Worm (Caenorhabditis elegans) whole organism, young adult: ENCODE measurements around the gene kat-1.

ENCODE experiments used
- B0336.3 ChIP-seq: fragments of 200-800 bp; sonication (Bioruptor generic); IDR thresholded peaks from 2 replicates; pipeline ENCODE4 v1.3.6; 2022; ENCODE audit warnings: missing genetic modification characterization, missing compliant biosample characterization
- F37B4.10 ChIP-seq: fragments of 200-800 bp; sonication (Bioruptor generic); IDR thresholded peaks from 2 replicates; pipeline ENCODE4 v1.3.6; 2022; ENCODE audit warnings: missing genetic modification characterization, missing compliant biosample characterization
- ZK185.1 ChIP-seq: sonication (generic microtip); optimal IDR thresholded peaks from 2 replicates; lab custom pipeline; 2016; ENCODE audit warnings: mild to moderate bottlenecking, missing genetic modification characterization, missing compliant biosample characterization; ENCODE audit not compliant: poor library complexity, severe bottlenecking
- bed-1 ChIP-seq: fragments of 200-800 bp; sonication (Bioruptor generic); IDR thresholded peaks from 2 replicates; pipeline ENCODE4 v1.3.6; 2022; ENCODE audit warnings: missing genetic modification reagents, missing genetic modification characterization, missing compliant biosample characterization
- egl-18 ChIP-seq: fragments of 200-800 bp; sonication (Bioruptor generic); IDR thresholded peaks from 2 replicates; pipeline ENCODE4 v1.3.6; 2022; ENCODE audit warnings: missing genetic modification reagents, missing genetic modification characterization, missing compliant biosample characterization
- repo-1 ChIP-seq: sonication (generic microtip); optimal IDR thresholded peaks from 2 replicates; lab custom pipeline; 2017; ENCODE audit warnings: mild to moderate bottlenecking, missing genetic modification characterization, missing compliant biosample characterization
- rpc-1 ChIP-seq, 2 experiments: fragments of 150-350 bp in 1 of 2; sonication (generic microtip) in 1 of 2; optimal IDR thresholded peaks; 2 replicates each; lab custom pipeline; 2014 to 2018; ENCODE audit warnings: missing biosample characterization in 1 of 2, missing genetic modification characterization in 1 of 2, missing genetic modification reagents in 1 of 2, missing genotype in 1 of 2
- unc-62 ChIP-seq: fragments of 150-350 bp; optimal IDR thresholded peaks from 2 replicates; lab custom pipeline; 2014; ENCODE audit warnings: missing biosample characterization, missing genetic modification reagents, missing genetic modification characterization
- ztf-25 ChIP-seq: fragments of 200-800 bp; sonication (Bioruptor generic); IDR thresholded peaks from 2 replicates; pipeline ENCODE4 v1.3.6; 2022; ENCODE audit warnings: missing genetic modification reagents, missing genetic modification characterization, missing compliant biosample characterization

- TF ChIP-seq B0336.3 (GFP tag; lab: Robert Waterston, UW) (no peak), ztf-25 (no peak), ZK185.1 (tag; lab: Kevin White, UChicago) (no peak), bed-1 (GFP tag; lab: Robert Waterston, UW) (0 out of 2 replicates have a peak, but pooled peaks have one; percentile 16), repo-1 (no peak), unc-62 (GFP tag; lab: Kevin White, UChicago) (no peak), egl-18 (GFP tag; lab: Robert Waterston, UW) (no peak), rpc-1 (optimal IDR thresholded peaks at IDR 0.05; lab: Kevin White, UChicago) (no peak), rpc-1 (tag; optimal IDR thresholded peaks at IDR 0.05; lab: Kevin White, UChicago) (no peak), F37B4.10 (GFP tag; lab: Robert Waterston, UW) (no peak)
These were observed 3.2 kb upstream of the kat-1 start for ce11 chrII:7070434-7070833.
